Fruit fly (Drosophila melanogaster) Kc167 (cell line): Measurements from ENCODE around the gene CG13784.

Experiments used
- Myc ChIP-seq: fragments of >200 bp; optimal IDR thresholded peaks from 2 replicates; lab custom pipeline; 2017; ENCODE audit warnings: missing external identifiers
- Sin3A ChIP-seq: fragments of >200 bp; optimal IDR thresholded peaks from 2 replicates; lab custom pipeline; 2018; ENCODE audit warnings: missing external identifiers
- insv ChIP-seq: fragments of >200 bp; optimal IDR thresholded peaks from 3 replicates; lab custom pipeline; 2018; ENCODE audit warnings: missing external identifiers
- psq ChIP-seq: fragments of >200 bp; optimal IDR thresholded peaks from 2 replicates; lab custom pipeline; 2017; ENCODE audit warnings: missing external identifiers
- ttk ChIP-seq: sonication (Bioruptor generic); optimal IDR thresholded peaks from 2 replicates; lab custom pipeline; 2017; ENCODE audit warnings: missing external identifiers

DNA sequence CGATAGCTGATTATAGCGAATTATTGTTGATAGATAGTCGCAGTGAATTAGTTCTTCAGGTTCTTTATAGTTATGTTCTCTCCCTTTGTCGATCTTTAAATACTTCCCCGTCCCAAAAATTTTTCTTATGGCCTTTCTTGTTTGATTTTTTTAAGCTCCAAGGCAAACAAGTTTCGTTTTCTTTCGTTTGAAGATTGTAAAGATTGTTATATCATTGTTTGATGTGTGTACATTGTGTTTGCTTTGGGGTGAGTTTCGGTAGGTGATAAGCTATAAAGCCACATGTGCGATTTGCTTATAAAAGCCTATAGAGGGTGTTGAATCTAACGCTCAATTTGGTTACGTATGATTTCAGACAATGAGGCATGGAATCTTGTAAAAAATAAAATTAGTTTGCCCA lies 61.0 kb downstream of the CG13784 start:
- no peak for TF ChIP-seq ttk
- TF ChIP-seq Sin3A (lab: Kevin White, UChicago) = no peak
- TF ChIP-seq insv (lab: Kevin White, UChicago) = no peak
- TF ChIP-seq psq (lab: Kevin White, UChicago) = no peak
- TF ChIP-seq Myc (lab: Kevin White, UChicago) = no peak
